Worm (Caenorhabditis elegans) whole organism, L4 larva: ENCODE results near the gene pcyt-1.

Experiments
- D1046.2 ChIP-seq: fragments of 200-800 bp; sonication (Bioruptor generic); IDR thresholded peaks from 2 replicates; pipeline ENCODE4 v1.3.6; 2022; ENCODE audit warnings: missing genetic modification characterization, missing compliant biosample characterization
- F10B5.3 ChIP-seq: sonication (generic microtip); optimal IDR thresholded peaks from 2 replicates; lab custom pipeline; 2016; ENCODE audit warnings: mild to moderate bottlenecking, missing genetic modification characterization, missing compliant biosample characterization
- F44E2.7 ChIP-seq: fragments of 200-800 bp; sonication (Bioruptor generic); IDR thresholded peaks from 2 replicates; pipeline ENCODE4 v2.1.2; 2022; ENCODE audit warnings: missing genetic modification characterization, missing compliant biosample characterization
- R02D3.7 ChIP-seq: fragments of 150-350 bp; sonication (generic microtip); optimal IDR thresholded peaks from 3 replicates; lab custom pipeline; 2014; ENCODE audit warnings: missing biosample characterization, missing genetic modification characterization
- ZK337.2 ChIP-seq: fragments of 200-800 bp; sonication (Bioruptor generic); IDR thresholded peaks from 2 replicates; pipeline ENCODE4 v1.3.6; 2022; ENCODE audit warnings: missing genetic modification reagents, missing genetic modification characterization, missing compliant biosample characterization
- aha-1 ChIP-seq: fragments of 150-350 bp; peaks from one replicate; lab custom pipeline; 2014; ENCODE audit warnings: missing biosample characterization, missing genetic modification characterization
- aly-2 ChIP-seq: sonication (generic microtip); optimal IDR thresholded peaks from 2 replicates; lab custom pipeline; 2018; ENCODE audit warnings: missing biosample characterization, missing genetic modification characterization
- ama-1 ChIP-seq: fragments of 150-350 bp; optimal IDR thresholded peaks from 2 replicates; lab custom pipeline; 2014; ENCODE audit warnings: inconsistent platforms, mixed read lengths
- ceh-20 ChIP-seq: fragments of 200-800 bp; sonication (Bioruptor generic); IDR thresholded peaks from 2 replicates; pipeline ENCODE4 v1.3.6; 2022; ENCODE audit warnings: missing genetic modification reagents, missing genetic modification characterization, missing compliant biosample characterization
- ceh-82 ChIP-seq: sonication (generic microtip); optimal IDR thresholded peaks from 2 replicates; lab custom pipeline; 2017; ENCODE audit warnings: missing biosample characterization, missing genetic modification characterization
- daf-16 ChIP-seq, 3 experiments: sonication (generic microtip); optimal IDR thresholded peaks; 2 replicates each; lab custom pipeline; 2016 to 2017; ENCODE audit warnings: missing genetic modification characterization in 3 of 3, missing genetic modification reagents in 3 of 3, mild to moderate bottlenecking in 2 of 3, missing compliant biosample characterization in 2 of 3, missing biosample characterization in 1 of 3, moderate library complexity in 1 of 3
- dmd-6 ChIP-seq: fragments of 200-800 bp; sonication (Bioruptor generic); IDR thresholded peaks from 2 replicates; pipeline ENCODE4 v1.3.6; 2022; ENCODE audit warnings: missing genetic modification reagents, missing genetic modification characterization, missing compliant biosample characterization
- dpl-1 ChIP-seq: fragments of 150-350 bp; optimal IDR thresholded peaks from 2 replicates; lab custom pipeline; 2014; ENCODE audit warnings: missing biosample characterization, missing genetic modification reagents, missing genetic modification characterization
- dve-1 ChIP-seq: sonication (generic microtip); optimal IDR thresholded peaks from 2 replicates; lab custom pipeline; 2017; ENCODE audit warnings: antibody characterized with exemption, mild to moderate bottlenecking, missing genetic modification characterization, missing compliant biosample characterization; ENCODE audit not compliant: insufficient read depth
- hif-1 ChIP-seq, 2 experiments: sonication (generic microtip); optimal IDR thresholded peaks; 2 replicates each; lab custom pipeline; 2016 to 2017; ENCODE audit warnings: missing compliant biosample characterization in 2 of 2, missing genetic modification characterization in 2 of 2, missing genetic modification reagents in 2 of 2, missing genotype in 2 of 2, mild to moderate bottlenecking in 1 of 2
- hlh-11 ChIP-seq: fragments of 200-800 bp; sonication (Bioruptor generic); optimal IDR thresholded peaks from 2 replicates; lab custom pipeline; 2018; ENCODE audit warnings: mild to moderate bottlenecking, missing genetic modification characterization, missing compliant biosample characterization
- lin-29 ChIP-seq: fragments of 200-800 bp; sonication (Bioruptor generic); IDR thresholded peaks from 2 replicates; pipeline ENCODE4 v1.3.6; 2022; ENCODE audit warnings: missing genetic modification reagents, missing genetic modification characterization, missing compliant biosample characterization
- lsy-2 ChIP-seq, 2 experiments: fragments of 150-350 bp in 1 of 2; sonication (generic microtip) in 1 of 2; optimal IDR thresholded peaks; 2 replicates each; lab custom pipeline; 2014 to 2017; ENCODE audit warnings: missing biosample characterization in 2 of 2, missing genetic modification characterization in 2 of 2
- madf-9 ChIP-seq: fragments of 200-800 bp; sonication (Bioruptor generic); conservative IDR thresholded peaks from 2 replicates; pipeline ENCODE4 v1.3.6; 2022; ENCODE audit warnings: missing genetic modification reagents, missing genetic modification characterization, missing compliant biosample characterization
- mdl-1 ChIP-seq, 2 experiments: fragments of 150-350 bp in 1 of 2; sonication (generic microtip) in 1 of 2; optimal IDR thresholded peaks; 2 replicates each; lab custom pipeline; 2014 to 2017; ENCODE audit warnings: missing biosample characterization in 2 of 2, missing genetic modification characterization in 2 of 2
- mep-1 ChIP-seq: fragments of 150-350 bp; sonication (generic microtip); optimal IDR thresholded peaks from 3 replicates; lab custom pipeline; 2014; ENCODE audit warnings: missing biosample characterization, missing genetic modification characterization
- mxl-3 ChIP-seq: fragments of 200-800 bp; sonication (Bioruptor generic); optimal IDR thresholded peaks from 2 replicates; lab custom pipeline; 2018; ENCODE audit warnings: mild to moderate bottlenecking, missing genetic modification characterization, missing compliant biosample characterization
- nhr-102 ChIP-seq: sonication (generic microtip); optimal IDR thresholded peaks from 2 replicates; lab custom pipeline; 2016; ENCODE audit warnings: mild to moderate bottlenecking, missing genetic modification characterization, moderate library complexity, missing compliant biosample characterization
- nhr-28 ChIP-seq: fragments of 150-350 bp; optimal IDR thresholded peaks from 2 replicates; lab custom pipeline; 2014; ENCODE audit warnings: missing biosample characterization, missing genetic modification characterization
- nhr-42 ChIP-seq: fragments of 200-800 bp; sonication (Bioruptor generic); IDR thresholded peaks from 2 replicates; pipeline ENCODE4 v1.3.6; 2022; ENCODE audit warnings: missing genetic modification characterization, missing compliant biosample characterization
- php-3 ChIP-seq: fragments of 200-800 bp; sonication (Bioruptor generic); IDR thresholded peaks from 2 replicates; pipeline ENCODE4 v1.3.6; 2022; ENCODE audit warnings: missing genetic modification reagents, missing genetic modification characterization, missing compliant biosample characterization
- set-16 ChIP-seq: fragments of 200-800 bp; sonication (Bioruptor generic); IDR thresholded peaks from 2 replicates; pipeline ENCODE4 v1.3.6; 2022; ENCODE audit warnings: missing genetic modification reagents, missing genetic modification characterization, missing compliant biosample characterization
- tra-1 ChIP-seq: fragments of 200-800 bp; sonication (Bioruptor generic); IDR thresholded peaks from 2 replicates; pipeline ENCODE4 v1.3.6; 2022; ENCODE audit warnings: missing genetic modification reagents, missing genetic modification characterization, missing compliant biosample characterization
- unc-62 ChIP-seq, 3 experiments: fragments of 150-350 bp in 1 of 3; sonication (generic microtip); optimal IDR thresholded peaks in 2 of 3; peaks in 1 of 3; 1 replicate in 1 of 3; 2 replicates in 2 of 3; lab custom pipeline; 2014 to 2017; ENCODE audit warnings: missing biosample characterization in 3 of 3, missing genetic modification characterization in 3 of 3, missing genetic modification reagents in 3 of 3, missing genotype in 1 of 3
- vab-7 ChIP-seq: fragments of 200-800 bp; sonication (Bioruptor generic); IDR thresholded peaks from 2 replicates; pipeline ENCODE4 v1.3.6; 2022; ENCODE audit warnings: missing genetic modification reagents, missing genetic modification characterization, missing compliant biosample characterization
- zfp-2 ChIP-seq: sonication (generic microtip); optimal IDR thresholded peaks from 2 replicates; lab custom pipeline; 2016; ENCODE audit warnings: mild to moderate bottlenecking, missing genetic modification characterization, missing compliant biosample characterization

The pcyt-1 gene

ce11 chrX:7596029-7596428 lies 23.9 kb downstream of the pcyt-1 start:
- peak; percentile 60 for TF ChIP-seq dve-1 (tag; lab: Kevin White, UChicago)
- peak in 1 of 2 experiments; percentile 44 for TF ChIP-seq mdl-1 (tag; optimal IDR thresholded peaks at IDR 0.05; lab: Kevin White, UChicago)
- no peak for TF ChIP-seq lin-29 (GFP tag; lab: Robert Waterston, UW)
- TF ChIP-seq vab-7 = no peak
- peak; percentile 45 for TF ChIP-seq hlh-11 (tag; lab: Kevin White, UChicago)
- TF ChIP-seq dmd-6 (GFP tag; lab: Robert Waterston, UW) = peak; percentile 42
- no peak for TF ChIP-seq ama-1
- no peak for TF ChIP-seq mxl-3 (GFP tag; lab: Kevin White, UChicago)
- peak; percentile 73 for TF ChIP-seq tra-1 (GFP tag; lab: Robert Waterston, UW)
- TF ChIP-seq nhr-102 (tag; lab: Kevin White, UChicago) = peak; percentile 19
- TF ChIP-seq ceh-20 = peak; percentile 53; the same call in 1 of the 2 replicates
- peak in 1 of 2 experiments; percentile 42 for TF ChIP-seq hif-1 (tag; optimal IDR thresholded peaks at IDR 0.05; lab: Kevin White, UChicago)
- peak in 1 of 2 experiments; percentile 87 for TF ChIP-seq unc-62 (GFP tag; optimal IDR thresholded peaks at IDR 0.05 in 1 of 2; lab: Kevin White, UChicago)
- TF ChIP-seq unc-62 (tag; optimal IDR thresholded peaks at IDR 0.05; lab: Kevin White, UChicago) = no peak
- TF ChIP-seq daf-16 (GFP tag; optimal IDR thresholded peaks at IDR 0.05; lab: Kevin White, UChicago) = peak in 1 of 2 experiments; percentile 6
- TF ChIP-seq daf-16 (tag; optimal IDR thresholded peaks at IDR 0.05; lab: Kevin White, UChicago) = peak; percentile 78
- TF ChIP-seq php-3 (GFP tag; lab: Robert Waterston, UW) = peak; percentile 96
- peak; percentile 75 for TF ChIP-seq nhr-28
- TF ChIP-seq ceh-82 (tag; lab: Kevin White, UChicago) = no peak
- no peak for TF ChIP-seq mep-1
- TF ChIP-seq, all 104 proteins: peak for 12

DNA sequence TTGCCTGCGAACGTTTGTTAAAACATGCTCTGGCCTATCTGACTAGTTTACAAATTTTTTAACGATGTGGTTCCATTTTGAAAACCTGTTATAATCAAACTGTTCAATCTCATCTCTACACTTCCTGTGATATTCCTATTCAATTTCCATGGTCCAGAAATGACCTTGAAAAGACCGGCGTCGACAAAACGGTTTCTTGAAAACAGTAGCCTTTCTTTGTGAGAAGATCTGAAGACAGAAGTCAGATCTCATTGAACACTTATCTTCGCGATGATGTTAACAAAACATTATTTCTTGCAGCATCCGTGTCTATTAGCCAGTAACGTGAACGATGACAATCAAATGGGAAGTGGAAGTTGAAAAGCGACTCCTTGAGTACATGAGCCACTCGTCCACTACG lies 24.5 kb downstream of the pcyt-1 start, which contains the start of gene C44E12.1:
Gene C44E12.1 (plus strand): TSS at position 301 of the 400 bp plus-strand sequence.
- no peak for TF ChIP-seq zfp-2
- TF ChIP-seq ZK337.2 = no peak
- no peak for TF ChIP-seq dpl-1 (GFP tag; lab: Kevin White, UChicago)
- no peak for TF ChIP-seq aly-2 (tag; lab: Kevin White, UChicago)
- peak; percentile 74 for TF ChIP-seq aha-1 (tag; lab: Kevin White, UChicago)
- TF ChIP-seq nhr-42 = no peak
- TF ChIP-seq lsy-2 (tag; optimal IDR thresholded peaks at IDR 0.05; lab: Kevin White, UChicago) = no peak
- TF ChIP-seq, all 104 proteins: peak for 1

DNA sequence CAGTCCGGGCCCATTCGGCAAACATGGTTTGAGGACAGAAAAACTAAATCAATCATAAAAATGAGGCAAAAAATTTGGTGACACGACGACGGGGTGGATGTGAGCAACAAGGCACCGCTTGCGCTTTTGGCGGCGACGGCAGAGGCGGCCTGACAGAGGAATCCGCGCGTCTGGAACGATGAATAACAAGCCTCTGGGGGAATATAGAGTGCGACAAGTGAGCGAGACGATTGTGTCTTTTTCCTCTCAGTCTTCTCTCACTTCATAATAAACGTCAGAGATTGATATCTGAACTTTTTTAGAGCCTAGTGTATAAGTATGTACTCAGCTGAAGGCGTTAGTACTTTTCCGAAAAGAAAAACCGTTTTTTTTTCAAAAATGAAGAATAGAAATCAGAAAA lies 35.8 kb downstream of the pcyt-1 start, which contains the start of gene twk-17:
Gene twk-17 (minus strand): TSS at position 101 of the 400 bp plus-strand sequence.
- TF ChIP-seq D1046.2 (GFP tag; lab: Robert Waterston, UW) (0 out of 2 replicates have a peak, but pooled peaks have one; percentile 63), set-16 (GFP tag; lab: Robert Waterston, UW) (0 out of 2 replicates have a peak, but pooled peaks have one; percentile 18), madf-9 (GFP tag; lab: Robert Waterston, UW) (no peak)

DNA sequence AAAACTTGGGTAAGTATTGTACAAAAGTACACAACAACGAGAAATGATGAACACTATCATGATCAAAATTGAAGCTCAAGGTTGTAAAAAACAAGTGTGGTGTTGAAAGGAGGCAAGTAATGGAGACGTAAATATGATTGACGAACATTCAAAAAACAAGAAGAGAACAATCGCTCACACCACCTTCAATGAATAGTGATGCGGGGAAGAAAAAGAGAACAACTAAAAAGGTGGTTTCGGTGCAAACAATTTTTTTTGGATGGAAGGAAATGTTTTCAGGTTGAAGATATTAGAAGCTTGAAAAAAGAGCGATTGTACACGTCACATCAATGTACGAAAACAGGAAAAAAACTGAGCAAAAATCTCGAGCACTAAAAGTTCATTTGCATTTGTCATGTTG lies 42.3 kb downstream of the pcyt-1 start:
- TF ChIP-seq aly-2 (tag; lab: Kevin White, UChicago) (no peak), ama-1 (no peak), unc-62 (GFP tag; optimal IDR thresholded peaks at IDR 0.05 in 1 of 2; lab: Kevin White, UChicago) (peak in 1 of 2 experiments; percentile 94), unc-62 (tag; optimal IDR thresholded peaks at IDR 0.05; lab: Kevin White, UChicago) (no peak), R02D3.7 (no peak)
- TF ChIP-seq, all 104 proteins: peak for 1

- TF ChIP-seq F10B5.3 (tag; lab: Kevin White, UChicago) (no peak), F44E2.7 (no peak), aha-1 (tag; lab: Kevin White, UChicago) (peak; percentile 76)
These were observed 55.2 kb downstream of the pcyt-1 start, which contains the start of gene nlp-61 for ce11 chrX:7627351-7627750. nlp-61 (plus strand) TSS chrX:7627651.
